Worm (Caenorhabditis elegans) whole organism, L3 larva: ENCODE measurements around the gene gmeb-2.

ENCODE experiments used
- ama-1 ChIP-seq: fragments of 150-350 bp; optimal IDR thresholded peaks from 2 replicates; lab custom pipeline; 2018
- elt-2 ChIP-seq: sonication (generic microtip); optimal IDR thresholded peaks from 2 replicates; lab custom pipeline; 2016; ENCODE audit warnings: missing genetic modification reagents, mild to moderate bottlenecking, missing genetic modification characterization, missing compliant biosample characterization
- skn-1 ChIP-seq: fragments of 150-350 bp; optimal IDR thresholded peaks from 2 replicates; lab custom pipeline; 2014; ENCODE audit warnings: missing biosample characterization, missing genetic modification characterization
- snpc-4 ChIP-seq: fragments of 150-350 bp; optimal IDR thresholded peaks from 2 replicates; lab custom pipeline; 2014; ENCODE audit warnings: missing biosample characterization, missing genetic modification characterization
- unc-62 ChIP-seq: fragments of 150-350 bp; sonication (generic microtip); optimal IDR thresholded peaks from 4 replicates; lab custom pipeline; 2014; ENCODE audit warnings: missing biosample characterization, missing genetic modification reagents, missing genetic modification characterization

ce11 chrX:15932859-15933258 lies 54.0 kb downstream of the gmeb-2 start:
- TF ChIP-seq skn-1 (tag; lab: Kevin White, UChicago) (no peak), unc-62 (GFP tag; lab: Kevin White, UChicago) (no peak), ama-1 (lab: Kevin White, UChicago) (no peak), snpc-4 (tag; lab: Kevin White, UChicago) (peak; percentile 22), elt-2 (no peak)
